Worm (Caenorhabditis elegans) whole organism, midembryonic: Measurements from ENCODE around the gene stdh-2.

Experiments
- T22C8.4 ChIP-seq: fragments of 200-800 bp; sonication (Bioruptor generic); IDR thresholded peaks from 2 replicates; pipeline ENCODE4 v1.3.6; 2022; ENCODE audit warnings: missing genetic modification characterization, missing compliant biosample characterization
- cog-1 ChIP-seq: sonication (generic microtip); optimal IDR thresholded peaks from 2 replicates; lab custom pipeline; 2016; ENCODE audit warnings: missing genetic modification characterization, missing compliant biosample characterization
- flt-1 ChIP-seq: fragments of 200-800 bp; sonication (Bioruptor generic); IDR thresholded peaks from 2 replicates; pipeline ENCODE4 v1.3.6; 2022; ENCODE audit warnings: missing genetic modification characterization, missing compliant biosample characterization
- klf-2 ChIP-seq: fragments of 200-800 bp; sonication (Bioruptor generic); conservative IDR thresholded peaks from 2 replicates; pipeline ENCODE4 v1.3.6; 2022; ENCODE audit warnings: missing genetic modification reagents, missing genetic modification characterization, missing compliant biosample characterization
- med-1 ChIP-seq: sonication (generic microtip); optimal IDR thresholded peaks from 2 replicates; lab custom pipeline; 2017; ENCODE audit warnings: missing genetic modification characterization, mild to moderate bottlenecking, missing compliant biosample characterization, antibody characterized with exemption, missing genetic modification reagents; ENCODE audit not compliant: insufficient read depth
- ref-1 ChIP-seq: fragments of 200-800 bp; sonication (Bioruptor generic); conservative IDR thresholded peaks from 2 replicates; pipeline ENCODE4 v1.3.6; 2022; ENCODE audit warnings: missing genetic modification reagents, missing genetic modification characterization, missing compliant biosample characterization
- tab-1 ChIP-seq: fragments of 200-800 bp; sonication (Bioruptor generic); IDR thresholded peaks from 2 replicates; pipeline ENCODE4 v1.3.6; 2022; ENCODE audit warnings: missing genetic modification characterization, missing compliant biosample characterization
- ztf-23 ChIP-seq: fragments of 200-800 bp; sonication (Bioruptor generic); IDR thresholded peaks from 2 replicates; pipeline ENCODE4 v1.3.6; 2022; ENCODE audit warnings: missing genetic modification reagents, missing genetic modification characterization, missing compliant biosample characterization
- ztf-29 ChIP-seq: fragments of 200-800 bp; sonication (Bioruptor generic); IDR thresholded peaks from 2 replicates; pipeline ENCODE4 v1.3.6; 2022; ENCODE audit warnings: missing genetic modification reagents, missing genetic modification characterization, missing compliant biosample characterization

Gene stdh-2

ce11 chrV:16224027-16224426 lies at the start of gene stdh-2:
TSS of gene stdh-2 (plus strand) at chrV:16224327.
- TF ChIP-seq cog-1 = no peak
- TF ChIP-seq ztf-29 (GFP tag; lab: Robert Waterston, UW) = no peak
- TF ChIP-seq klf-2 (GFP tag; lab: Robert Waterston, UW) = no peak
- TF ChIP-seq flt-1 (GFP tag; lab: Robert Waterston, UW) = no peak
- no peak for TF ChIP-seq med-1 (GFP tag; lab: Kevin White, UChicago)
- no peak for TF ChIP-seq ref-1
- TF ChIP-seq T22C8.4 (GFP tag; lab: Robert Waterston, UW) = no peak

- TF ChIP-seq ztf-29 (GFP tag; lab: Robert Waterston, UW) = no peak
- TF ChIP-seq flt-1 (GFP tag; lab: Robert Waterston, UW) = no peak
- TF ChIP-seq cog-1 = no peak
- TF ChIP-seq klf-2 (GFP tag; lab: Robert Waterston, UW) = no peak
- TF ChIP-seq ref-1 = no peak
- no peak for TF ChIP-seq T22C8.4 (GFP tag; lab: Robert Waterston, UW)
- TF ChIP-seq tab-1 (GFP tag; lab: Robert Waterston, UW) = no peak
- no peak for TF ChIP-seq med-1 (GFP tag; lab: Kevin White, UChicago)
- TF ChIP-seq ztf-23 (GFP tag; lab: Robert Waterston, UW) = no peak
Measured at ce11 chrV:16175227-16175626, 48.9 kb upstream of the stdh-2 start.

- TF ChIP-seq cog-1 (no peak), T22C8.4 (GFP tag; lab: Robert Waterston, UW) (no peak), tab-1 (GFP tag; lab: Robert Waterston, UW) (no peak), klf-2 (GFP tag; lab: Robert Waterston, UW) (no peak), ztf-23 (GFP tag; lab: Robert Waterston, UW) (no peak), flt-1 (GFP tag; lab: Robert Waterston, UW) (no peak), ztf-29 (GFP tag; lab: Robert Waterston, UW) (no peak), med-1 (GFP tag; lab: Kevin White, UChicago) (no peak), ref-1 (no peak)
Measured at ce11 chrV:16175757-16176156, 48.4 kb upstream of the stdh-2 start, which contains the start of gene cyp-33D1. TSS of gene cyp-33D1 (minus strand) at chrV:16175857.

- TF ChIP-seq tab-1 (GFP tag; lab: Robert Waterston, UW) (no peak), ztf-29 (GFP tag; lab: Robert Waterston, UW) (no peak), med-1 (GFP tag; lab: Kevin White, UChicago) (no peak), flt-1 (GFP tag; lab: Robert Waterston, UW) (no peak), T22C8.4 (GFP tag; lab: Robert Waterston, UW) (no peak), cog-1 (no peak), ref-1 (no peak), klf-2 (GFP tag; lab: Robert Waterston, UW) (no peak), ztf-23 (GFP tag; lab: Robert Waterston, UW) (no peak)
Measured at ce11 chrV:16180350-16180749, 43.8 kb upstream of the stdh-2 start, which contains the start of gene str-106. TSS of gene str-106 (plus strand) at chrV:16180650.

- TF ChIP-seq ztf-23 (GFP tag; lab: Robert Waterston, UW) = no peak
- no peak for TF ChIP-seq tab-1 (GFP tag; lab: Robert Waterston, UW)
- no peak for TF ChIP-seq flt-1 (GFP tag; lab: Robert Waterston, UW)
- no peak for TF ChIP-seq med-1 (GFP tag; lab: Kevin White, UChicago)
- no peak for TF ChIP-seq cog-1
- TF ChIP-seq klf-2 (GFP tag; lab: Robert Waterston, UW) = no peak
- TF ChIP-seq ztf-29 (GFP tag; lab: Robert Waterston, UW) = no peak
- TF ChIP-seq T22C8.4 (GFP tag; lab: Robert Waterston, UW) = no peak
Measured at ce11 chrV:16182110-16182509, 42.0 kb upstream of the stdh-2 start, which contains the start of gene srz-13. TSS of gene srz-13 (plus strand) at chrV:16182410.

- TF ChIP-seq med-1 (GFP tag; lab: Kevin White, UChicago) (no peak), tab-1 (GFP tag; lab: Robert Waterston, UW) (no peak), cog-1 (no peak), T22C8.4 (GFP tag; lab: Robert Waterston, UW) (no peak), klf-2 (GFP tag; lab: Robert Waterston, UW) (no peak), ztf-23 (GFP tag; lab: Robert Waterston, UW) (no peak), flt-1 (GFP tag; lab: Robert Waterston, UW) (no peak), ref-1 (no peak), ztf-29 (GFP tag; lab: Robert Waterston, UW) (no peak)
Measured at ce11 chrV:16182918-16183317, 41.2 kb upstream of the stdh-2 start, which contains the start of gene srh-277. TSS of gene srh-277 (plus strand) at chrV:16183218.

- TF ChIP-seq T22C8.4 (GFP tag; lab: Robert Waterston, UW) (no peak), ref-1 (no peak), tab-1 (GFP tag; lab: Robert Waterston, UW) (no peak), ztf-29 (GFP tag; lab: Robert Waterston, UW) (no peak)
Measured at ce11 chrV:16183357-16183756, 40.8 kb upstream of the stdh-2 start, which contains the start of gene srz-14. TSS of gene srz-14 (plus strand) at chrV:16183657.

- TF ChIP-seq med-1 (GFP tag; lab: Kevin White, UChicago) = no peak
- no peak for TF ChIP-seq ztf-29 (GFP tag; lab: Robert Waterston, UW)
- no peak for TF ChIP-seq tab-1 (GFP tag; lab: Robert Waterston, UW)
- TF ChIP-seq T22C8.4 (GFP tag; lab: Robert Waterston, UW) = no peak
- no peak for TF ChIP-seq ref-1
- TF ChIP-seq flt-1 (GFP tag; lab: Robert Waterston, UW) = no peak
- no peak for TF ChIP-seq klf-2 (GFP tag; lab: Robert Waterston, UW)
- TF ChIP-seq cog-1 = no peak
- no peak for TF ChIP-seq ztf-23 (GFP tag; lab: Robert Waterston, UW)
Measured at ce11 chrV:16190485-16190884, 33.6 kb upstream of the stdh-2 start, which contains the start of gene srh-281. TSS of gene srh-281 (plus strand) at chrV:16190785.

ce11 chrV:16192114-16192513 lies 32.0 kb upstream of the stdh-2 start, which contains the start of gene srh-279:
TSS of gene srh-279 (plus strand) at chrV:16192414.
- TF ChIP-seq ztf-29 (GFP tag; lab: Robert Waterston, UW) (no peak), tab-1 (GFP tag; lab: Robert Waterston, UW) (no peak), med-1 (GFP tag; lab: Kevin White, UChicago) (no peak), klf-2 (GFP tag; lab: Robert Waterston, UW) (no peak), cog-1 (no peak), ztf-23 (GFP tag; lab: Robert Waterston, UW) (no peak), flt-1 (GFP tag; lab: Robert Waterston, UW) (no peak), T22C8.4 (GFP tag; lab: Robert Waterston, UW) (no peak), ref-1 (no peak)
